Fruit fly (Drosophila melanogaster) whole organism, prepupa: ENCODE results near the gene eIF1.
A peak's percentile ranks its signal among the peaks of the same experiment; 100 is the strongest.

ENCODE experiments used
- Blimp-1 ChIP-seq: fragments of 200-800 bp; sonication (Bioruptor generic); optimal IDR thresholded peaks from 3 replicates; lab custom pipeline; 2017; ENCODE audit warnings: missing biosample characterization, missing genetic modification characterization, mild to moderate bottlenecking, moderate library complexity, missing genetic modification reagents
- CG10631 ChIP-seq: fragments of 200-800 bp; sonication (Bioruptor generic); optimal IDR thresholded peaks from 2 replicates; lab custom pipeline; 2016; ENCODE audit warnings: missing biosample characterization, missing genetic modification characterization
- CG10669 ChIP-seq: fragments of 200-800 bp; sonication (Bioruptor generic); optimal IDR thresholded peaks from 3 replicates; lab custom pipeline; 2018; ENCODE audit warnings: missing biosample characterization, mild to moderate bottlenecking, missing genetic modification characterization, moderate library complexity
- CG11294 ChIP-seq: fragments of 200-800 bp; sonication (Bioruptor generic); IDR thresholded peaks from 2 replicates; pipeline ENCODE4 v1.3.6; 2022; ENCODE audit warnings: missing biosample characterization, missing genetic modification characterization
- CG15336 ChIP-seq: fragments of 200-800 bp; sonication (Bioruptor generic); IDR thresholded peaks from 2 replicates; pipeline ENCODE4 v1.3.6; 2022; ENCODE audit warnings: missing biosample characterization, missing genetic modification characterization
- CG1621 ChIP-seq: fragments of 200-800 bp; sonication (Bioruptor generic); optimal IDR thresholded peaks from 3 replicates; lab custom pipeline; 2018; ENCODE audit warnings: missing biosample characterization, mild to moderate bottlenecking, missing genetic modification characterization
- CG16779 ChIP-seq: fragments of 200-800 bp; sonication (Bioruptor generic); optimal IDR thresholded peaks from 3 replicates; lab custom pipeline; 2017; ENCODE audit warnings: missing biosample characterization, mild to moderate bottlenecking, missing genetic modification characterization
- CG3032 ChIP-seq: fragments of 200-800 bp; optimal IDR thresholded peaks from 2 replicates; lab custom pipeline; 2019; ENCODE audit warnings: missing biosample characterization, mild to moderate bottlenecking, missing genetic modification characterization, moderate library complexity
- CG31627 ChIP-seq: fragments of 200-800 bp; sonication (Bioruptor generic); optimal IDR thresholded peaks from 3 replicates; lab custom pipeline; 2016; ENCODE audit warnings: missing biosample characterization, missing genetic modification characterization
- CG34406 ChIP-seq: fragments of 200-800 bp; sonication (Bioruptor generic); optimal IDR thresholded peaks from 3 replicates; lab custom pipeline; 2016; ENCODE audit warnings: missing biosample characterization, missing genetic modification characterization
- CG4318 ChIP-seq: fragments of 200-800 bp; sonication (Bioruptor generic); optimal IDR thresholded peaks from 3 replicates; lab custom pipeline; 2017; ENCODE audit warnings: missing biosample characterization, mild to moderate bottlenecking, missing genetic modification characterization
- CG6163 ChIP-seq: fragments of 200-800 bp; sonication (Bioruptor generic); IDR thresholded peaks from 3 replicates; pipeline ENCODE4 v1.3.6; 2022; ENCODE audit warnings: missing biosample characterization, missing genetic modification characterization
- CG6276 ChIP-seq: fragments of 200-800 bp; sonication (Bioruptor generic); optimal IDR thresholded peaks from 2 replicates; lab custom pipeline; 2017; ENCODE audit warnings: missing biosample characterization, mild to moderate bottlenecking, missing genetic modification characterization
- CG6792 ChIP-seq: fragments of 200-800 bp; sonication (Bioruptor generic); optimal IDR thresholded peaks from 3 replicates; lab custom pipeline; 2016; ENCODE audit warnings: missing biosample characterization, missing genetic modification characterization
- CG7368 ChIP-seq: fragments of 200-800 bp; sonication (Bioruptor generic); optimal IDR thresholded peaks from 3 replicates; lab custom pipeline; 2016; ENCODE audit warnings: missing biosample characterization, missing genetic modification characterization
- CG8319 ChIP-seq: fragments of 200-800 bp; sonication (Bioruptor generic); optimal IDR thresholded peaks from 3 replicates; lab custom pipeline; 2016; ENCODE audit warnings: missing biosample characterization, missing genetic modification characterization
- CG8632 ChIP-seq: fragments of 200-800 bp; sonication (Bioruptor generic); optimal IDR thresholded peaks from 3 replicates; lab custom pipeline; 2016; ENCODE audit warnings: missing biosample characterization, missing genetic modification characterization
- CG9139 ChIP-seq: fragments of 200-800 bp; sonication (Bioruptor generic); optimal IDR thresholded peaks from 3 replicates; lab custom pipeline; 2017; ENCODE audit warnings: missing biosample characterization, mild to moderate bottlenecking, missing genetic modification characterization
- Eip75B ChIP-seq: fragments of 200-800 bp; sonication (Bioruptor generic); optimal IDR thresholded peaks from 3 replicates; lab custom pipeline; 2016; ENCODE audit warnings: missing biosample characterization, missing genetic modification characterization
- Eip78C ChIP-seq: fragments of 200-800 bp; sonication (Bioruptor generic); peaks from one replicate; lab custom pipeline; 2016; ENCODE audit warnings: missing biosample characterization, missing genetic modification characterization
- Eip93F ChIP-seq: fragments of 200-800 bp; sonication (Bioruptor generic); optimal IDR thresholded peaks from 2 replicates; lab custom pipeline; 2016; ENCODE audit warnings: missing biosample characterization, mild to moderate bottlenecking, missing genetic modification characterization
- Ets21C ChIP-seq: fragments of 200-800 bp; sonication (Bioruptor generic); optimal IDR thresholded peaks from 3 replicates; lab custom pipeline; 2016; ENCODE audit warnings: missing biosample characterization, missing genetic modification characterization
- Gug ChIP-seq: fragments of 200-800 bp; sonication (Bioruptor generic); IDR thresholded peaks from 2 replicates; pipeline ENCODE4 v1.3.6; 2022; ENCODE audit warnings: missing biosample characterization, missing genetic modification characterization
- Hr38 ChIP-seq: sonication (Bioruptor generic); optimal IDR thresholded peaks from 2 replicates; lab custom pipeline; 2016; ENCODE audit warnings: missing biosample characterization, missing genetic modification characterization
- Hr39 ChIP-seq: fragments of 200-800 bp; sonication (Bioruptor generic); optimal IDR thresholded peaks from 2 replicates; lab custom pipeline; 2016; ENCODE audit warnings: missing biosample characterization, missing genetic modification characterization
- Hr4 ChIP-seq: fragments of 200-800 bp; sonication (Bioruptor generic); optimal IDR thresholded peaks from 3 replicates; lab custom pipeline; 2016; ENCODE audit warnings: missing biosample characterization, missing genetic modification characterization
- Lpt ChIP-seq: fragments of 200-800 bp; sonication (Bioruptor generic); optimal IDR thresholded peaks from 3 replicates; lab custom pipeline; 2016; ENCODE audit warnings: missing biosample characterization, missing genetic modification characterization
- OdsH ChIP-seq: fragments of 200-800 bp; sonication (Bioruptor generic); optimal IDR thresholded peaks from 3 replicates; lab custom pipeline; 2016; ENCODE audit warnings: missing biosample characterization, missing genetic modification characterization
- Smox ChIP-seq: fragments of 200-800 bp; sonication (Bioruptor generic); optimal IDR thresholded peaks from 3 replicates; lab custom pipeline; 2016; ENCODE audit warnings: missing biosample characterization, missing genetic modification characterization
- Sox14 ChIP-seq: fragments of 200-800 bp; sonication (Bioruptor generic); optimal IDR thresholded peaks from 3 replicates; lab custom pipeline; 2016; ENCODE audit warnings: missing biosample characterization, missing genetic modification characterization
- Sox15 ChIP-seq: fragments of 200-800 bp; sonication (Bioruptor generic); optimal IDR thresholded peaks from 3 replicates; lab custom pipeline; 2016; ENCODE audit warnings: missing biosample characterization, missing genetic modification characterization
- achi ChIP-seq: fragments of 200-800 bp; sonication (Bioruptor generic); optimal IDR thresholded peaks from 3 replicates; lab custom pipeline; 2016; ENCODE audit warnings: missing biosample characterization, missing genetic modification characterization
- acj6 ChIP-seq: fragments of 200-800 bp; sonication (Bioruptor generic); optimal IDR thresholded peaks from 3 replicates; lab custom pipeline; 2016; ENCODE audit warnings: missing biosample characterization, missing genetic modification characterization
- dac ChIP-seq: fragments of 200-800 bp; sonication (Bioruptor generic); optimal IDR thresholded peaks from 2 replicates; lab custom pipeline; 2017; ENCODE audit warnings: missing biosample characterization, mild to moderate bottlenecking, missing genetic modification characterization
- dsx ChIP-seq: fragments of 200-800 bp; optimal IDR thresholded peaks from 3 replicates; lab custom pipeline; 2019; ENCODE audit warnings: missing biosample characterization, mild to moderate bottlenecking, missing genetic modification characterization, moderate library complexity; ENCODE audit not compliant: poor library complexity, severe bottlenecking
- eg ChIP-seq: fragments of 200-800 bp; sonication (Bioruptor generic); IDR thresholded peaks from 3 replicates; pipeline ENCODE4 v1.3.6; 2022; ENCODE audit warnings: missing biosample characterization, missing genetic modification characterization
- esn ChIP-seq: fragments of 200-800 bp; sonication (Bioruptor generic); optimal IDR thresholded peaks from 2 replicates; lab custom pipeline; 2016; ENCODE audit warnings: missing biosample characterization, mild to moderate bottlenecking, missing genetic modification characterization, moderate library complexity
- fd59A ChIP-seq: fragments of 200-800 bp; sonication (Bioruptor generic); optimal IDR thresholded peaks from 2 replicates; lab custom pipeline; 2017; ENCODE audit warnings: missing biosample characterization, mild to moderate bottlenecking, missing genetic modification characterization, missing genetic modification reagents
- fd85E ChIP-seq: fragments of 200-800 bp; sonication (Bioruptor generic); optimal IDR thresholded peaks from 3 replicates; lab custom pipeline; 2016; ENCODE audit warnings: missing biosample characterization, missing genetic modification characterization
- fkh ChIP-seq: fragments of 200-800 bp; sonication (Bioruptor generic); optimal IDR thresholded peaks from 3 replicates; lab custom pipeline; 2017; ENCODE audit warnings: missing biosample characterization, mild to moderate bottlenecking, missing genetic modification characterization, moderate library complexity
- lz ChIP-seq: fragments of 200-800 bp; sonication (Bioruptor generic); optimal IDR thresholded peaks from 3 replicates; lab custom pipeline; 2016; ENCODE audit warnings: missing biosample characterization, missing genetic modification characterization
- net ChIP-seq: fragments of 200-800 bp; sonication (Bioruptor generic); optimal IDR thresholded peaks from 3 replicates; lab custom pipeline; 2016; ENCODE audit warnings: missing biosample characterization, missing genetic modification characterization
- salr ChIP-seq, 2 experiments: fragments of 200-800 bp; sonication (Bioruptor generic); optimal IDR thresholded peaks; 3 replicates each; lab custom pipeline; 2016 to 2018; ENCODE audit warnings: missing biosample characterization in 2 of 2, missing genetic modification characterization in 2 of 2, mild to moderate bottlenecking in 1 of 2
- ss ChIP-seq, 2 experiments: fragments of 200-800 bp; sonication (Bioruptor generic); optimal IDR thresholded peaks; 2 replicates in 1 of 2; 3 replicates in 1 of 2; lab custom pipeline; 2017 to 2018; ENCODE audit warnings: mild to moderate bottlenecking in 2 of 2, missing biosample characterization in 2 of 2, missing genetic modification characterization in 2 of 2, moderate library complexity in 1 of 2
- svp ChIP-seq: fragments of 200-800 bp; sonication (Bioruptor generic); peaks from one replicate; lab custom pipeline; 2016; ENCODE audit warnings: missing biosample characterization, missing genetic modification characterization
- topi ChIP-seq: fragments of 200-800 bp; sonication (Bioruptor generic); optimal IDR thresholded peaks from 3 replicates; lab custom pipeline; 2016; ENCODE audit warnings: missing biosample characterization, missing genetic modification characterization
- vri ChIP-seq: fragments of 200-800 bp; sonication (Bioruptor generic); optimal IDR thresholded peaks from 3 replicates; lab custom pipeline; 2016; ENCODE audit warnings: missing biosample characterization, mild to moderate bottlenecking, missing genetic modification characterization

The eIF1 gene

dm6 chr3L:3244244-3245144 lies 21.4 kb downstream of the eIF1 start, which contains the start of gene CG12078 (continued):
- 0 out of 3 replicates have a peak, but pooled peaks have one; percentile 32 for TF ChIP-seq CG6163 (GFP tag; lab: Robert Waterston, UW)
- TF ChIP-seq Hr38 (GFP tag; lab: Kevin White, UChicago), result no peak
- no peak for TF ChIP-seq CG34406 (GFP tag; lab: Kevin White, UChicago)
- TF ChIP-seq dac (GFP tag; lab: Kevin White, UChicago), result no peak
- no peak for TF ChIP-seq OdsH (GFP tag; lab: Kevin White, UChicago)
- peak; percentile 46 for TF ChIP-seq esn
- TF ChIP-seq fkh, result no peak
- TF ChIP-seq CG15336 (GFP tag; lab: Robert Waterston, UW), result no peak
- TF ChIP-seq Blimp-1 (GFP tag; lab: Kevin White, UChicago), result no peak

- TF ChIP-seq Gug (GFP tag; lab: Robert Waterston, UW), result peak; percentile 56
- TF ChIP-seq salr (GFP tag; optimal IDR thresholded peaks at IDR 0.05; lab: Kevin White, UChicago), result peak; percentile 75 to 80
- no peak for TF ChIP-seq CG6276
- peak; percentile 68 for TF ChIP-seq CG8319
- peak; percentile 89 for TF ChIP-seq CG34406 (GFP tag; lab: Kevin White, UChicago)
- TF ChIP-seq Hr39 (GFP tag; lab: Kevin White, UChicago), result peak; percentile 78
- TF ChIP-seq Blimp-1 (GFP tag; lab: Kevin White, UChicago), result peak; percentile 47
- TF ChIP-seq svp (GFP tag; lab: Kevin White, UChicago), result peak; percentile 93
- peak; percentile 71 for TF ChIP-seq Sox14 (GFP tag; lab: Kevin White, UChicago)
- peak; percentile 49 for TF ChIP-seq CG7368
- TF ChIP-seq achi (GFP tag; lab: Kevin White, UChicago), result peak; percentile 87
- TF ChIP-seq eg (GFP tag; lab: Robert Waterston, UW), result no peak
- TF ChIP-seq CG8632 (GFP tag; lab: Kevin White, UChicago), result peak; percentile 92
- TF ChIP-seq Smox (GFP tag; lab: Kevin White, UChicago), result peak; percentile 88
- TF ChIP-seq CG10669 (GFP tag; lab: Kevin White, UChicago), result peak; percentile 88
- peak; percentile 89 for TF ChIP-seq net (GFP tag; lab: Kevin White, UChicago)
- TF ChIP-seq Eip93F, result peak; percentile 85
- TF ChIP-seq fd85E, result no peak
- peak; percentile 91 for TF ChIP-seq Eip75B (GFP tag; lab: Kevin White, UChicago)
- peak; percentile 43 for TF ChIP-seq Lpt
- peak; percentile 88 for TF ChIP-seq CG10631 (GFP tag; lab: Kevin White, UChicago)
- TF ChIP-seq Sox15 (GFP tag; lab: Kevin White, UChicago), result peak; percentile 77
- TF ChIP-seq CG16779 (tag; lab: Kevin White, UChicago), result peak; percentile 86
- peak; percentile 89 for TF ChIP-seq esn
- TF ChIP-seq CG4318 (GFP tag; lab: Kevin White, UChicago), result no peak
- peak; percentile 87 for TF ChIP-seq CG6792 (GFP tag; lab: Kevin White, UChicago)
- peak; percentile 83 for TF ChIP-seq topi (GFP tag; lab: Kevin White, UChicago)
- TF ChIP-seq CG9139 (GFP tag; lab: Kevin White, UChicago), result peak; percentile 74
- TF ChIP-seq fd59A (GFP tag; lab: Kevin White, UChicago), result peak; percentile 90
- peak; percentile 89 for TF ChIP-seq CG6163 (GFP tag; lab: Robert Waterston, UW)
- TF ChIP-seq OdsH (GFP tag; lab: Kevin White, UChicago), result peak; percentile 87
- peak; percentile 36 for TF ChIP-seq Hr4 (GFP tag; lab: Kevin White, UChicago)
- peak; percentile 96 for TF ChIP-seq Eip78C (GFP tag; lab: Kevin White, UChicago)
- TF ChIP-seq Ets21C (GFP tag; lab: Kevin White, UChicago), result peak; percentile 67
- TF ChIP-seq acj6, result peak; percentile 88
- peak; percentile 92 for TF ChIP-seq CG3032
- peak; percentile 81 for TF ChIP-seq vri (GFP tag; lab: Kevin White, UChicago)
- peak; percentile 82 for TF ChIP-seq lz (GFP tag; lab: Kevin White, UChicago)
- TF ChIP-seq CG1621 (tag; lab: Kevin White, UChicago), result peak; percentile 88
- TF ChIP-seq ss (GFP tag; optimal IDR thresholded peaks at IDR 0.05; lab: Kevin White, UChicago), result peak; percentile 93 to 96
- TF ChIP-seq dsx, result peak; percentile 91
- no peak for TF ChIP-seq CG11294 (GFP tag; lab: Robert Waterston, UW)
- TF ChIP-seq CG31627 (GFP tag; lab: Kevin White, UChicago), result peak; percentile 79
Observed at dm6 chr3L:3245189-3245588, 22.0 kb downstream of the eIF1 start.
